Worm (Caenorhabditis elegans) whole organism, early embryonic: Measurements from ENCODE around the gene rpl-26.

Experiments used
- F13C5.2 ChIP-seq: sonication (generic microtip); optimal IDR thresholded peaks from 2 replicates; lab custom pipeline; 2017; ENCODE audit warnings: mild to moderate bottlenecking, missing genetic modification characterization, inconsistent platforms, missing compliant biosample characterization
- aly-1 ChIP-seq: sonication (generic microtip); optimal IDR thresholded peaks from 2 replicates; lab custom pipeline; 2016; ENCODE audit warnings: missing genetic modification characterization, missing compliant biosample characterization
- ama-1 ChIP-seq: fragments of 150-350 bp; optimal IDR thresholded peaks from 2 replicates; lab custom pipeline; 2014
- ets-7 ChIP-seq: sonication (generic microtip); optimal IDR thresholded peaks from 2 replicates; lab custom pipeline; 2016; ENCODE audit warnings: missing genotype, missing genetic modification characterization, missing compliant biosample characterization
- hmg-4 ChIP-seq: fragments of 200-800 bp; sonication (Bioruptor generic); optimal IDR thresholded peaks from 2 replicates; lab custom pipeline; 2018; ENCODE audit warnings: mild to moderate bottlenecking, missing genetic modification characterization, missing compliant biosample characterization
- sea-1 ChIP-seq: fragments of 200-800 bp; sonication (Bioruptor generic); conservative IDR thresholded peaks from 2 replicates; pipeline ENCODE4 v1.3.6; 2022; ENCODE audit warnings: missing genetic modification characterization, missing compliant biosample characterization
- tbx-37 ChIP-seq: fragments of 200-800 bp; sonication (Bioruptor generic); conservative IDR thresholded peaks from 2 replicates; pipeline ENCODE4 v1.3.6; 2022; ENCODE audit warnings: missing genetic modification reagents, missing genetic modification characterization, missing compliant biosample characterization

DNA sequence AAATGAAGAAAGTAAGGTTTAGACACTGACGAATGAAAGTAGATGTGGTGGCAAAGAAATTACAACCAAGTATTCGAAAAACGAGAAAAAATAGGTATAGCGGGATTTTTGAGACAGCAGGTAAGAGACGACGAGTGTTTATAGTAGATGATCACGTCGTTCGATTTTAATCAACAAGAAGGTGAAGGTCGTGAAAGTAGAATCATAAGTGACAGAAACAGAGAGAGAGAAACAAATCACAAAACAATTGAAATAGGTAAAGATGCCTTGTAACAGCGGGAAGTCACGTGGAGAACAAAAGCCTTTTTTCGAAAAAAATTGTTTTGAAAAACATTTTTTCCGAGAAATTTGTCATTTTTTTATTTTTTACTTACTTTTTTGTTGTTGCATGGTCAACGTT is 27.5 kb downstream of the rpl-26 start, which contains the start of gene T22C8.6:
- no peak for TF ChIP-seq ets-7 (tag; lab: Kevin White, UChicago)
- no peak for TF ChIP-seq ama-1 (lab: Kevin White, UChicago)
- TF ChIP-seq hmg-4 (GFP tag; lab: Kevin White, UChicago): no peak
- no peak for TF ChIP-seq aly-1 (tag; lab: Kevin White, UChicago)
- TF ChIP-seq sea-1 (GFP tag; lab: Robert Waterston, UW): no peak
- no peak for TF ChIP-seq tbx-37 (GFP tag; lab: Robert Waterston, UW)
- no peak for TF ChIP-seq F13C5.2 (tag; lab: Kevin White, UChicago)
